Worm (Caenorhabditis elegans) whole organism, midembryonic: ENCODE measurements around the gene T02D1.7.

Experiments used
- T22C8.4 ChIP-seq: fragments of 200-800 bp; sonication (Bioruptor generic); IDR thresholded peaks from 2 replicates; pipeline ENCODE4 v1.3.6; 2022; ENCODE audit warnings: missing genetic modification characterization, missing compliant biosample characterization
- cog-1 ChIP-seq: sonication (generic microtip); optimal IDR thresholded peaks from 2 replicates; lab custom pipeline; 2016; ENCODE audit warnings: missing genetic modification characterization, missing compliant biosample characterization
- flt-1 ChIP-seq: fragments of 200-800 bp; sonication (Bioruptor generic); IDR thresholded peaks from 2 replicates; pipeline ENCODE4 v1.3.6; 2022; ENCODE audit warnings: missing genetic modification characterization, missing compliant biosample characterization
- klf-2 ChIP-seq: fragments of 200-800 bp; sonication (Bioruptor generic); conservative IDR thresholded peaks from 2 replicates; pipeline ENCODE4 v1.3.6; 2022; ENCODE audit warnings: missing genetic modification reagents, missing genetic modification characterization, missing compliant biosample characterization
- med-1 ChIP-seq: sonication (generic microtip); optimal IDR thresholded peaks from 2 replicates; lab custom pipeline; 2017; ENCODE audit warnings: missing genetic modification characterization, mild to moderate bottlenecking, missing compliant biosample characterization, antibody characterized with exemption, missing genetic modification reagents; ENCODE audit not compliant: insufficient read depth
- ref-1 ChIP-seq: fragments of 200-800 bp; sonication (Bioruptor generic); conservative IDR thresholded peaks from 2 replicates; pipeline ENCODE4 v1.3.6; 2022; ENCODE audit warnings: missing genetic modification reagents, missing genetic modification characterization, missing compliant biosample characterization
- tab-1 ChIP-seq: fragments of 200-800 bp; sonication (Bioruptor generic); IDR thresholded peaks from 2 replicates; pipeline ENCODE4 v1.3.6; 2022; ENCODE audit warnings: missing genetic modification characterization, missing compliant biosample characterization
- ztf-23 ChIP-seq: fragments of 200-800 bp; sonication (Bioruptor generic); IDR thresholded peaks from 2 replicates; pipeline ENCODE4 v1.3.6; 2022; ENCODE audit warnings: missing genetic modification reagents, missing genetic modification characterization, missing compliant biosample characterization
- ztf-29 ChIP-seq: fragments of 200-800 bp; sonication (Bioruptor generic); IDR thresholded peaks from 2 replicates; pipeline ENCODE4 v1.3.6; 2022; ENCODE audit warnings: missing genetic modification reagents, missing genetic modification characterization, missing compliant biosample characterization

Gene T02D1.7

ce11 chrIV:17436552-17436951 lies 29.6 kb upstream of the T02D1.7 start, which contains the start of gene gcy-27:
TSS of gene gcy-27 (minus strand) at chrIV:17436652.
- no peak for TF ChIP-seq cog-1 (tag; lab: Kevin White, UChicago)
- no peak for TF ChIP-seq med-1
- no peak for TF ChIP-seq T22C8.4 (GFP tag; lab: Robert Waterston, UW)
- TF ChIP-seq ztf-23 (GFP tag; lab: Robert Waterston, UW) = no peak
- TF ChIP-seq klf-2 = no peak
- TF ChIP-seq ref-1 (GFP tag; lab: Robert Waterston, UW) = no peak

DNA sequence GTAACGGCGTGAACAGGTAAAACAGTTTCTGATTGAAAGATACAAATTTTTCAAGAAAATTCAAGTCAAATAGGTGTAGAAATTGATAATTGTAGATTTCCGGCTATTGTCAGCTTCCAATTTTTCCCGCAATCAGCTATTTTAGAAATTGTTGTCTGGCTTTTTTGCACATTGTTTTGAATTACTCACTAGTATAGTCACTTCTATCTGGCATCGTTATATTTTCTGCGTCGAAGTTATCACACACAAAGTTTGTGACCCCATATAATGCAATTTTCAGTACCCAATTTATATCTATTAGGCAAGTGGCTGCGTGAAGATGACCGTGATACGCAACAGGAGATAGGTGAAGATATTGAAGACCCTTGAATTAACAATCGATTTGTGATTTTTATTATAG lies 28.3 kb upstream of the T02D1.7 start:
- TF ChIP-seq med-1 (no peak), ref-1 (GFP tag; lab: Robert Waterston, UW) (no peak), ztf-29 (no peak), T22C8.4 (GFP tag; lab: Robert Waterston, UW) (no peak), tab-1 (GFP tag; lab: Robert Waterston, UW) (no peak)

DNA sequence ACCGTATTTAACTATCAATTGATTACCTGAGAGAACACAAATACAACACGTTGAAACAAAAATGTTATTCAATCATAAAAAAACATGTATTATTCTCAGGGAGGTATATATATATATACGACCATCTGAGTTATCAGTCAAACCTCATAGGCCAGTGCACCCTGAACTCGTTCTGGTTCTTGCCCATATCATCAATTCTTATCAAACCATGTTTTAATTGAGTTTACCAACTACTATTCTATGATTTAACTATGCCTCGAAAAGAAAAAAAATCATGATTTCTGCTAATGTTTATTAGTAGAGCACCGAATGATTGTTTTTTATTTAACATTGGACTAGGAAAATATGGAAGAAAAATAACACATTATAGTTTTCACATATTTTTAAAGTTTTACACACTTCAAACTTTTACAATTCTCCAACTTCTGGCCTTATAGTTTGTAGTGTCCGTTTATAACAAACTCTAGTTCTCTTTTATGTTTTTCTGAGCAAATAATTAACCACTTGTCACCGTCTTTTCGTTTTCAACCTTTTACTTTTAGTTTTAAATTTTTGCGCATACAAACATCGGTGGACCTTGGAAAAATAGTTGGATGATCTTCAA lies 25.4 kb upstream of the T02D1.7 start:
- TF ChIP-seq ref-1 (GFP tag; lab: Robert Waterston, UW) = no peak
- TF ChIP-seq T22C8.4 (GFP tag; lab: Robert Waterston, UW) = no peak
- TF ChIP-seq ztf-29 = no peak
- no peak for TF ChIP-seq med-1
- TF ChIP-seq ztf-23 (GFP tag; lab: Robert Waterston, UW) = no peak
- TF ChIP-seq cog-1 (tag; lab: Kevin White, UChicago) = no peak
- TF ChIP-seq flt-1 (GFP tag; lab: Robert Waterston, UW) = no peak
- no peak for TF ChIP-seq tab-1 (GFP tag; lab: Robert Waterston, UW)
- TF ChIP-seq klf-2 = no peak

DNA sequence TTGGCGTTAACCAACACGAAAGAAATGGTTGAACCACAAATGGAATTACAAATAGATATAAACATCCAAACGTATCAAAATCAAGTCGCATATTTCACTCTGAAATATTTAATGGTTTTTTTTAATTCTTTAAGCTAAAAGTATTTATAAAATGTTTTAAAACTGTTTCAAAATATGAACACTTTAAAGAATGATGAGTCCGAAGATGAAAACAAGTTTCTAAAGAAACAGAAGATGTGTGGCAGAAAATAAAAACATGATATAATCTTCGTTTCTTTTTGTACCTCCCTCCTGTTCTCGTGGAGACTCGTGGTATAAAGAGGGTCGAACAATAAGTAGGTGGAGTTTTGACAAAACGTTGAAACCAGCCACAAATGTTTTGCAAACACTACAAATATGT lies 24.4 kb upstream of the T02D1.7 start, which contains the start of gene lact-6:
TSS of gene lact-6 (minus strand) at position 101 of the 400 bp plus-strand sequence.
- TF ChIP-seq ref-1 (GFP tag; lab: Robert Waterston, UW) (no peak), ztf-23 (GFP tag; lab: Robert Waterston, UW) (no peak), med-1 (no peak), ztf-29 (no peak), tab-1 (GFP tag; lab: Robert Waterston, UW) (no peak), flt-1 (GFP tag; lab: Robert Waterston, UW) (no peak), cog-1 (tag; lab: Kevin White, UChicago) (no peak), klf-2 (no peak), T22C8.4 (GFP tag; lab: Robert Waterston, UW) (no peak)

DNA sequence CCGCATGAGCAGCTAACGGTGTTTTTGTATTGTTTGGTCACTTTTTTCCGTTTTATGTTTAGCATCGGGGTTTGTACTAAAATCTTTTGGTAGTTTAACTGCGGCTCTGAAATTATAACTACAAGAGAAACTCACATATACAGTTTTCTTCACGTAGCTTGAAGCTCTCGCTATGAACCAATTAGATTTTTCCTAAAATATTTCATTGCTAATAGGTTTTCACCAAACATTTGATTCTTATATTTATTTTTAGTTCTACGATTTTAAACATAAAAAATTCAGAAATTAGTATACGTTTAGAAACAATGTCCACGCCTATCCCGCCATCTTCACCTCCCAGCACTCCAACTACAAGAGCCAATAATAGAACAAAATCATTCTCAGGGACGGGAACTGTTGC lies 20.5 kb upstream of the T02D1.7 start, which contains the start of gene C06A12.3:
TSS of gene C06A12.3 (plus strand) at position 301 of the 400 bp plus-strand sequence.
- TF ChIP-seq T22C8.4 (GFP tag; lab: Robert Waterston, UW) (no peak), cog-1 (tag; lab: Kevin White, UChicago) (no peak), med-1 (no peak), ref-1 (GFP tag; lab: Robert Waterston, UW) (no peak), flt-1 (GFP tag; lab: Robert Waterston, UW) (no peak), ztf-29 (no peak), ztf-23 (GFP tag; lab: Robert Waterston, UW) (no peak), tab-1 (GFP tag; lab: Robert Waterston, UW) (no peak), klf-2 (no peak)

DNA sequence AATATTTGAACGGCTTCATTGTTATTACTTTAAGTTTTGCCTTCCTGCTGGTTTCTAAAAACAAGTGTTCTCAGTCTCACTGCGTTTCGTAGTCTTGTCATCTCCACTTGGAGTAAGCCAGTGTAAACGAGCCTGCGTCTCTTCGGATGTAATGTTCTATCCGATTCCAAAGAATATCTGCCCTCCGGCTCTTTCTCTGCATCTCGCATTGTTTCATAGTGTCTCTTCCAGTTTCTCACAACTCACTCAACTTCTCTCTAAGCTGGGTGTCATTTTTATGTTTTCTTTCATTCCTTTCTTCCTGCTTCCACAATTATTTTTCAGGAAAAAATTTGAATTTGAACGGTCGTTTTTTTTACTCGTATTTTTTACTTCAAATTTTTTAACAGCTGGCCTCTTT lies 20.0 kb upstream of the T02D1.7 start:
- TF ChIP-seq klf-2 (no peak), flt-1 (GFP tag; lab: Robert Waterston, UW) (no peak), cog-1 (tag; lab: Kevin White, UChicago) (no peak), med-1 (no peak), T22C8.4 (GFP tag; lab: Robert Waterston, UW) (no peak), ztf-23 (GFP tag; lab: Robert Waterston, UW) (no peak), tab-1 (GFP tag; lab: Robert Waterston, UW) (no peak), ztf-29 (no peak), ref-1 (GFP tag; lab: Robert Waterston, UW) (no peak)

ce11 chrIV:17417723-17418122 lies 10.8 kb upstream of the T02D1.7 start, which contains the start of gene npr-26:
TSS of gene npr-26 (minus strand) at chrIV:17417823.
- TF ChIP-seq med-1 = no peak
- TF ChIP-seq klf-2 = no peak
- no peak for TF ChIP-seq T22C8.4 (GFP tag; lab: Robert Waterston, UW)
- TF ChIP-seq tab-1 (GFP tag; lab: Robert Waterston, UW) = no peak
- TF ChIP-seq ztf-29 = no peak
- no peak for TF ChIP-seq cog-1 (tag; lab: Kevin White, UChicago)
- TF ChIP-seq ref-1 (GFP tag; lab: Robert Waterston, UW) = no peak
- TF ChIP-seq flt-1 (GFP tag; lab: Robert Waterston, UW) = no peak
- no peak for TF ChIP-seq ztf-23 (GFP tag; lab: Robert Waterston, UW)

DNA sequence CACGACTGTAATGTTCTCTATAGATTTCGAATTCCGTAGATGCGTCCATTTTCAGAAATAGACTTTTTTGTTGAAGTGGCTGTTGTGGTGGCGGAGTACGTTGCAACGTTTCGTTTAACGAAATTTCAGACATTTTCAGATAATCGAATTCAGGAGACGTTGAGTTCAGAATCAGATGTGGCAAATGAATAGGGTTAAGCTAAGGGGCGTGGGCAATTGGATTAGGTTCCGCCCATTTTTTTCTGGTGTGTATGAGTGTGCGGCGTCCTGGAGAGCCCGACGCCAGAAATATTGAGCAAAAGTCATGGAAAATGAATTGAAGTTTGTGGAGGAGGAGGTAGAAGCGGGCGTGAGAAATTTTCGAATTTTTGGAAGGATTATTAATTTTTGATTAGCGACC lies 6.4 kb upstream of the T02D1.7 start:
- TF ChIP-seq flt-1 (GFP tag; lab: Robert Waterston, UW) (no peak), ztf-23 (GFP tag; lab: Robert Waterston, UW) (no peak), tab-1 (GFP tag; lab: Robert Waterston, UW) (no peak)

DNA sequence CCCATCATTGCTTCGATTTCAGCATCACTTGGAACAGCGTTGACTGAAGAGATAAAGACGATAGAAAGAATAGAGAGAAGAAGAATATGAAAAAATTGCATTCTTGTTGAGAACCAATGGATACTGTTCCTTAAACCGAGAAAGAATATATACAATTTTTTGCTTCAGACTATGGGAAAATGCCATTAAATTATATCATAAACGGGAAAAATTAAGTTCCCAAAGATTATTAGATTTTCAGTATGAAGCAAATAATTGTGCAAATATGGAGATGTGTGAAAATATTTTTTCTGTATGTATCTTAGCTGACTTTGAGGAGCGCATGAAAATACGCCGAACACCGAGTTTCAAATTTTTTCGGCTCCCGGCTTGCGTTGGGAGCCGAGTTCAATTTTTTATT lies 566 bp upstream of the T02D1.7 start, which contains the start of gene T02D1.9:
TSS of gene T02D1.9 (minus strand) at position 101 of the 400 bp plus-strand sequence.
- TF ChIP-seq klf-2 (no peak), tab-1 (GFP tag; lab: Robert Waterston, UW) (no peak), flt-1 (GFP tag; lab: Robert Waterston, UW) (no peak), T22C8.4 (GFP tag; lab: Robert Waterston, UW) (no peak), ztf-29 (no peak)

- TF ChIP-seq cog-1 (tag; lab: Kevin White, UChicago) = no peak
- TF ChIP-seq ztf-23 (GFP tag; lab: Robert Waterston, UW) = no peak
- TF ChIP-seq ref-1 (GFP tag; lab: Robert Waterston, UW) = no peak
- TF ChIP-seq T22C8.4 (GFP tag; lab: Robert Waterston, UW) = no peak
- TF ChIP-seq med-1 = no peak
- TF ChIP-seq flt-1 (GFP tag; lab: Robert Waterston, UW) = no peak
- TF ChIP-seq klf-2 = no peak
- TF ChIP-seq tab-1 (GFP tag; lab: Robert Waterston, UW) = no peak
- TF ChIP-seq ztf-29 = no peak
Measured at ce11 chrIV:17406119-17406518, 806 bp downstream of the T02D1.7 start.
